Worm (Caenorhabditis elegans): ENCODE results near the gene T19H12.6.

ce11 chrV:4862737-4863136, 14.8 kb downstream of the T19H12.6 start, which contains the start of gene C37H5.13:
- TF ChIP-seq ztf-11 (tag; optimal IDR thresholded peaks at IDR 0.05) = no peak
- no peak for TF ChIP-seq nhr-237 (tag; optimal IDR thresholded peaks at IDR 0.05)
- no peak for TF ChIP-seq unc-130 (tag; optimal IDR thresholded peaks at IDR 0.05)
- peak; percentile 49 for TF ChIP-seq nhr-71 (tag; optimal IDR thresholded peaks at IDR 0.05)
